Fruit fly (Drosophila melanogaster) whole organism, wandering third instar larva: ENCODE measurements around the gene Or85f.

Experiments used
- CrebA ChIP-seq: fragments of 200-800 bp; sonication (Bioruptor generic); optimal IDR thresholded peaks from 2 replicates; lab custom pipeline; 2016; ENCODE audit warnings: missing biosample characterization, mild to moderate bottlenecking, missing genetic modification characterization, borderline replicate concordance
- Mio ChIP-seq: sonication (Bioruptor generic); optimal IDR thresholded peaks from 2 replicates; lab custom pipeline; 2016; ENCODE audit warnings: missing biosample characterization, missing genetic modification characterization
- Vsx2 ChIP-seq: fragments of 200-300, 225-300 bp; sonication (Bioruptor generic); optimal IDR thresholded peaks from 2 replicates; lab custom pipeline; 2018; ENCODE audit warnings: missing biosample characterization, missing genetic modification characterization; ENCODE audit not compliant: partially characterized antibody
- br ChIP-seq: fragments of 200-800 bp; sonication (Bioruptor generic); optimal IDR thresholded peaks from 2 replicates; lab custom pipeline; 2016; ENCODE audit warnings: missing biosample characterization, missing genetic modification characterization
- brk ChIP-seq: fragments of 200-800 bp; sonication (Bioruptor generic); optimal IDR thresholded peaks from 2 replicates; lab custom pipeline; 2016; ENCODE audit warnings: missing biosample characterization, mild to moderate bottlenecking, missing genetic modification characterization
- ey ChIP-seq: fragments of 200-800 bp; sonication (Bioruptor generic); optimal IDR thresholded peaks from 2 replicates; lab custom pipeline; 2016; ENCODE audit warnings: missing biosample characterization, missing genetic modification characterization
- lola ChIP-seq: fragments of >200 bp; optimal IDR thresholded peaks from 2 replicates; lab custom pipeline; 2017; ENCODE audit warnings: missing biosample characterization, missing genetic modification characterization

dm6 chr3R:9359393-9359792, 38.6 kb upstream of the Or85f start:
- TF ChIP-seq lola (GFP tag; lab: Kevin White, UChicago) = no peak
- no peak for TF ChIP-seq Vsx2
- TF ChIP-seq brk (GFP tag; lab: Kevin White, UChicago) = no peak
- no peak for TF ChIP-seq br (GFP tag; lab: Kevin White, UChicago)
- no peak for TF ChIP-seq CrebA (GFP tag; lab: Kevin White, UChicago)
- TF ChIP-seq Mio (GFP tag; lab: Kevin White, UChicago) = no peak
- no peak for TF ChIP-seq ey
